Fruit fly (Drosophila melanogaster) ovary, adult (tissue): ENCODE results near the gene Hibch.

Experiments
- CG17801 ChIP-seq: fragments of 200-800 bp; optimal IDR thresholded peaks from 2 replicates; lab custom pipeline; 2019; ENCODE audit warnings: missing biosample characterization, mild to moderate bottlenecking, missing genetic modification characterization, moderate library complexity; ENCODE audit not compliant: partially characterized antibody

Hibch gene

dm6 chr3R:15382851-15383250, 25.8 kb downstream of the Hibch start, which contains the start of gene h-cup:
TSS of gene h-cup (minus strand) at chr3R:15382951.
- no peak for TF ChIP-seq CG17801 (GFP tag; lab: Kevin White, UChicago)

dm6 chr3R:15393206-15393805, 36.3 kb downstream of the Hibch start:
- TF ChIP-seq CG17801 (GFP tag; lab: Kevin White, UChicago), result no peak

- no peak for TF ChIP-seq CG17801 (GFP tag; lab: Kevin White, UChicago)
Measured at dm6 chr3R:15402654-15403053, 45.6 kb downstream of the Hibch start.

dm6 chr3R:15406393-15406792, 49.4 kb downstream of the Hibch start:
- TF ChIP-seq CG17801 (GFP tag; lab: Kevin White, UChicago), result no peak

- TF ChIP-seq CG17801 (GFP tag; lab: Kevin White, UChicago), result no peak
Measured at dm6 chr3R:15407020-15407501, 50.0 kb downstream of the Hibch start, which contains the start of gene CG6125. TSS of gene CG6125 (minus strand) at chr3R:15407070.

dm6 chr3R:15408131-15408731, 51.2 kb downstream of the Hibch start, which contains the start of gene Atx2:
TSS of gene Atx2 (plus strand) at chr3R:15408423.
- peak; percentile 28 for TF ChIP-seq CG17801 (GFP tag; lab: Kevin White, UChicago)
